Worm (Caenorhabditis elegans) whole organism, L1 larva: ENCODE data around the gene ketn-1.

ENCODE experiments used
- C16A3.4 ChIP-seq: fragments of 150-350 bp; optimal IDR thresholded peaks from 2 replicates; lab custom pipeline; 2014; ENCODE audit warnings: missing biosample characterization, missing genetic modification characterization
- alr-1 ChIP-seq: fragments of 200-800 bp; sonication (Bioruptor generic); optimal IDR thresholded peaks from 2 replicates; lab custom pipeline; 2018; ENCODE audit warnings: borderline replicate concordance, mild to moderate bottlenecking, missing genetic modification characterization, missing compliant biosample characterization
- ama-1 ChIP-seq: fragments of 150-350 bp; optimal IDR thresholded peaks from 2 replicates; lab custom pipeline; 2014
- ceh-82 ChIP-seq, 3 experiments: fragments of 150-350 bp in 1 of 3; sonication (generic microtip) in 2 of 3; optimal IDR thresholded peaks; 2 replicates each; lab custom pipeline; 2014 to 2017; ENCODE audit warnings: missing biosample characterization in 3 of 3, missing genetic modification characterization in 3 of 3
- ceh-88 ChIP-seq: fragments of 200-800 bp; sonication (Bioruptor generic); IDR thresholded peaks from 2 replicates; pipeline ENCODE4 v1.3.6; 2022; ENCODE audit warnings: missing genetic modification characterization, missing compliant biosample characterization
- ceh-90 ChIP-seq: sonication (generic microtip); optimal IDR thresholded peaks from 2 replicates; lab custom pipeline; 2016; ENCODE audit warnings: missing genetic modification characterization, missing compliant biosample characterization
- dpl-1 ChIP-seq, 3 experiments: fragments of 150-350 bp in 2 of 3; sonication (generic microtip) in 1 of 3; optimal IDR thresholded peaks; 2 replicates each; lab custom pipeline; 2014 to 2017; ENCODE audit warnings: missing biosample characterization in 3 of 3, missing genetic modification characterization in 3 of 3, missing genetic modification reagents in 3 of 3
- dsc-1 ChIP-seq: sonication (generic microtip); optimal IDR thresholded peaks from 2 replicates; lab custom pipeline; 2016; ENCODE audit warnings: mild to moderate bottlenecking, missing genetic modification characterization, missing compliant biosample characterization
- efl-1 ChIP-seq, 4 experiments: fragments of 150-350 bp; optimal IDR thresholded peaks in 3 of 4; peaks in 1 of 4; 1 replicate in 1 of 4; 2 replicates in 3 of 4; lab custom pipeline; 2014; ENCODE audit warnings: missing biosample characterization in 2 of 4, missing genetic modification characterization in 2 of 4, missing genetic modification reagents in 2 of 4
- efl-3 ChIP-seq: fragments of 200-800 bp; sonication (Bioruptor generic); optimal IDR thresholded peaks from 2 replicates; lab custom pipeline; 2018; ENCODE audit warnings: mild to moderate bottlenecking, missing genetic modification characterization, missing compliant biosample characterization
- egl-27 ChIP-seq, 2 experiments: fragments of 150-350 bp in 1 of 2; sonication (generic microtip); optimal IDR thresholded peaks; 3 replicates each; lab custom pipeline; 2017 to 2018; ENCODE audit warnings: missing biosample characterization in 2 of 2, missing genetic modification characterization in 2 of 2, missing genetic modification reagents in 2 of 2
- elt-2 ChIP-seq: sonication (generic microtip); optimal IDR thresholded peaks from 2 replicates; lab custom pipeline; 2016; ENCODE audit warnings: missing genetic modification characterization, mild to moderate bottlenecking, inconsistent platforms, missing compliant biosample characterization, missing genetic modification reagents
- elt-3 ChIP-seq, 6 experiments: fragments of 150-350 bp in 1 of 6; sonication (generic microtip); optimal IDR thresholded peaks; 2 replicates each; lab custom pipeline; 2017 to 2018; ENCODE audit warnings: missing biosample characterization in 6 of 6, missing genetic modification characterization in 6 of 6, inconsistent platforms in 1 of 6
- fkh-10 ChIP-seq: sonication (generic microtip); optimal IDR thresholded peaks from 2 replicates; lab custom pipeline; 2017; ENCODE audit warnings: missing biosample characterization, missing genetic modification reagents, missing genetic modification characterization
- fkh-4 ChIP-seq: sonication (generic microtip); optimal IDR thresholded peaks from 2 replicates; lab custom pipeline; 2016; ENCODE audit warnings: missing compliant biosample characterization, missing genetic modification characterization, borderline replicate concordance
- fkh-8 ChIP-seq: sonication (generic microtip); optimal IDR thresholded peaks from 2 replicates; lab custom pipeline; 2016; ENCODE audit warnings: mild to moderate bottlenecking, missing genetic modification characterization, missing compliant biosample characterization
- fos-1 ChIP-seq: fragments of 150-350 bp; optimal IDR thresholded peaks from 2 replicates; lab custom pipeline; 2014; ENCODE audit warnings: missing biosample characterization, missing genetic modification characterization
- grh-1 ChIP-seq: fragments of 200-800 bp; sonication (Bioruptor generic); IDR thresholded peaks from 2 replicates; pipeline ENCODE4 v1.3.6; 2022; ENCODE audit warnings: missing genetic modification reagents, missing genetic modification characterization, missing compliant biosample characterization
- hlh-4 ChIP-seq: sonication (generic microtip); optimal IDR thresholded peaks from 2 replicates; lab custom pipeline; 2016; ENCODE audit warnings: mild to moderate bottlenecking, missing genetic modification characterization, missing compliant biosample characterization
- irx-1 ChIP-seq: sonication (generic microtip); optimal IDR thresholded peaks from 2 replicates; lab custom pipeline; 2016; ENCODE audit warnings: missing genetic modification characterization, missing compliant biosample characterization
- isw-1 ChIP-seq: fragments of 200-800 bp; sonication (Bioruptor generic); IDR thresholded peaks from 2 replicates; pipeline ENCODE4 v1.3.6; 2022; ENCODE audit warnings: missing genetic modification characterization, missing compliant biosample characterization
- jun-1 ChIP-seq: fragments of 150-350 bp; optimal IDR thresholded peaks from 2 replicates; lab custom pipeline; 2014; ENCODE audit warnings: missing biosample characterization, missing genetic modification reagents, missing genetic modification characterization
- lsy-2 ChIP-seq, 2 experiments: fragments of 150-350 bp; optimal IDR thresholded peaks; 2 replicates each; lab custom pipeline; 2014; ENCODE audit warnings: missing biosample characterization in 2 of 2, missing genetic modification characterization in 2 of 2
- mdl-1 ChIP-seq, 2 experiments: fragments of 150-350 bp; optimal IDR thresholded peaks; 2 replicates each; lab custom pipeline; 2014 to 2017; ENCODE audit warnings: missing biosample characterization in 2 of 2, missing genetic modification characterization in 2 of 2, inconsistent platforms in 1 of 2
- mef-2 ChIP-seq: fragments of 150-350 bp; optimal IDR thresholded peaks from 2 replicates; lab custom pipeline; 2014; ENCODE audit warnings: missing biosample characterization, missing genetic modification characterization
- nhr-20 ChIP-seq: sonication (generic microtip); optimal IDR thresholded peaks from 2 replicates; lab custom pipeline; 2016; ENCODE audit warnings: mild to moderate bottlenecking, missing genetic modification characterization, missing compliant biosample characterization
- nhr-77 ChIP-seq: fragments of 150-350 bp; optimal IDR thresholded peaks from 2 replicates; lab custom pipeline; 2014; ENCODE audit warnings: missing biosample characterization, missing genetic modification characterization
- nhr-85 ChIP-seq: sonication (generic microtip); peaks from one replicate; lab custom pipeline; 2016; ENCODE audit warnings: missing genetic modification characterization, inconsistent platforms, missing compliant biosample characterization
- pqm-1 ChIP-seq: sonication (generic microtip); optimal IDR thresholded peaks from 3 replicates; lab custom pipeline; 2017; ENCODE audit warnings: missing biosample characterization, missing genetic modification characterization
- snpc-4 ChIP-seq: fragments of 150-350 bp; optimal IDR thresholded peaks from 2 replicates; lab custom pipeline; 2014; ENCODE audit warnings: missing biosample characterization, missing genetic modification characterization
- sup-37 ChIP-seq: fragments of 200-800 bp; sonication (Bioruptor generic); optimal IDR thresholded peaks from 2 replicates; lab custom pipeline; 2018; ENCODE audit warnings: mild to moderate bottlenecking, missing genetic modification characterization, missing compliant biosample characterization
- tbx-2 ChIP-seq: sonication (generic microtip); optimal IDR thresholded peaks from 2 replicates; lab custom pipeline; 2016; ENCODE audit warnings: missing genetic modification characterization, missing compliant biosample characterization
- unc-30 ChIP-seq: sonication (generic microtip); optimal IDR thresholded peaks from 2 replicates; lab custom pipeline; 2017; ENCODE audit warnings: missing biosample characterization, missing genetic modification characterization
- xbp-1 ChIP-seq: sonication (generic microtip); optimal IDR thresholded peaks from 2 replicates; lab custom pipeline; 2016; ENCODE audit warnings: missing genetic modification characterization, missing compliant biosample characterization
- ztf-4 ChIP-seq: fragments of 150-350 bp; optimal IDR thresholded peaks from 2 replicates; lab custom pipeline; 2014; ENCODE audit warnings: missing biosample characterization, missing genetic modification characterization

Gene ketn-1

DNA sequence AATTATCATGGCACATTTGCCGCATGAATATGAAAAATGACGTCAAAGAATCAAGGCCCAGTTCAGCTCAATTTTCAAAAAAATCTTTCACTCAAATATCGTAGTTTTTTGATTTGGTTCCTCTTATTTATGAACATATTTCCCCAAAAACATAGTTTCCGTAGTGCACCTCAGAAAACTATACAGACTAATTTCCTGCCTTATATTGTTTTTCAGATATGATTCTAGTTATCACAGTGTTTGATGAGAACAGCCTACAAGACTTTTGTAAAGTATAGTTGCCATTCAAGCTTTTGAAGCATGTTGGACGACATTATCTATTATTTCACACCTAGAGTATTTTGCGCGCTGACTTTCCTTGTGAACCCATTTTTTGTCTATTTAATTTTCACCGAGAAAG is 25.0 kb upstream of the ketn-1 start, which contains the start of gene srj-50:
srj-50 (plus strand) TSS at position 301 of the 400 bp plus-strand sequence.
- TF ChIP-seq dpl-1 (GFP tag; optimal IDR thresholded peaks at IDR 0.05; lab: Kevin White, UChicago) (no peak), hlh-4 (tag; lab: Kevin White, UChicago) (no peak), sup-37 (GFP tag; lab: Kevin White, UChicago) (no peak), nhr-77 (no peak), isw-1 (GFP tag; lab: Robert Waterston, UW) (no peak)

DNA sequence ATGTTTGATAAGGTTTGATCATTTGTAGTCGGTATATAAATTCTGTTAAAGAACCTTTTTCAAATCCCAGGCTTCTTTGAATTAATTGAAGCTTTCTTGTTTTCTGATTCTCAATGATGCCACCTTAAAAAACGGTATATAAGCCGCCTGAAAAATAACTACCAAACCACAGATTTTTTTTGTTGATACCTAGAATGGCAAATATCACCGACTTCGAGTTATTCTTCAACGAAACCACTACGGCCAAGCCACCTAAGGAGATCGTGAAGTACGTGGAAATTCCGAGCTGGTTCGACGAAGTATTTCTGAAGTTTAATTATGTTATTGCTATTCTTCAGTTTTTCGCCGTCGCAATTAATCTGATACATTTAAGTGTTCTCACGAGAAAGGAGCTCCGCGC is 23.2 kb upstream of the ketn-1 start, which contains the start of gene srw-2:
srw-2 (plus strand) TSS at position 62 of the 400 bp plus-strand sequence.
- TF ChIP-seq ceh-82 (tag; optimal IDR thresholded peaks at IDR 0.05; lab: Kevin White, UChicago) (no peak), egl-27 (tag; optimal IDR thresholded peaks at IDR 0.05; lab: Kevin White, UChicago) (no peak), ceh-88 (GFP tag; lab: Robert Waterston, UW) (no peak), dpl-1 (GFP tag; optimal IDR thresholded peaks at IDR 0.05; lab: Kevin White, UChicago) (no peak), nhr-20 (no peak), unc-30 (tag; lab: Kevin White, UChicago) (no peak)
- TF ChIP-seq, all 84 proteins: peak for 0

- peak in 2 of 3 experiments; percentile 19 to 20 for TF ChIP-seq dpl-1 (GFP tag; optimal IDR thresholded peaks at IDR 0.05; lab: Kevin White, UChicago)
- TF ChIP-seq dsc-1 (tag; lab: Kevin White, UChicago): no peak
- peak; percentile 61 to 65 for TF ChIP-seq efl-1 (optimal IDR thresholded peaks at IDR 0.05; lab: Kevin White, UChicago)
- peak in 1 of 2 experiments; percentile 92 for TF ChIP-seq efl-1 (GFP tag; optimal IDR thresholded peaks at IDR 0.05 in 1 of 2; lab: Kevin White, UChicago)
- no peak for TF ChIP-seq fkh-8 (tag; lab: Kevin White, UChicago)
Measured at ce11 chrV:2826815-2827214, 19.2 kb upstream of the ketn-1 start, which contains the start of gene T03D3.5. Gene T03D3.5 (minus strand): TSS chrV:2826835.

ce11 chrV:2825978-2826377 is 18.3 kb upstream of the ketn-1 start:
- no peak for TF ChIP-seq ama-1 (lab: Kevin White, UChicago)
- TF ChIP-seq xbp-1 (tag; lab: Kevin White, UChicago): no peak
- TF ChIP-seq irx-1 (tag; lab: Kevin White, UChicago): no peak
- no peak for TF ChIP-seq ceh-90 (tag; lab: Kevin White, UChicago)
- TF ChIP-seq fos-1 (tag; lab: Kevin White, UChicago): no peak
- no peak for TF ChIP-seq isw-1 (GFP tag; lab: Robert Waterston, UW)
- TF ChIP-seq mdl-1 (tag; optimal IDR thresholded peaks at IDR 0.05; lab: Kevin White, UChicago): no peak
- TF ChIP-seq elt-2 (tag; lab: Kevin White, UChicago): no peak
- TF ChIP-seq elt-3 (tag; optimal IDR thresholded peaks at IDR 0.05; lab: Kevin White, UChicago): no peak
- TF ChIP-seq, all 84 proteins: peak for 0

ce11 chrV:2821618-2822272 is 14.1 kb upstream of the ketn-1 start, which contains the start of gene srh-36:
Gene srh-36 (minus strand): TSS chrV:2821668.
- TF ChIP-seq snpc-4 (peak; percentile 29), ztf-4 (tag; lab: Kevin White, UChicago) (no peak), mef-2 (tag; lab: Kevin White, UChicago) (no peak)

- no peak for TF ChIP-seq irx-1 (tag; lab: Kevin White, UChicago)
- no peak for TF ChIP-seq lsy-2 (tag; optimal IDR thresholded peaks at IDR 0.05; lab: Kevin White, UChicago)
- peak; percentile 12 for TF ChIP-seq nhr-85 (tag; lab: Kevin White, UChicago)
- TF ChIP-seq C16A3.4 (tag; lab: Kevin White, UChicago): no peak
- TF ChIP-seq, all 84 proteins: peak for 1
Measured at ce11 chrV:2818117-2818516, 10.5 kb upstream of the ketn-1 start, which contains the start of gene srt-34. Gene srt-34 (minus strand): TSS chrV:2818217.

DNA sequence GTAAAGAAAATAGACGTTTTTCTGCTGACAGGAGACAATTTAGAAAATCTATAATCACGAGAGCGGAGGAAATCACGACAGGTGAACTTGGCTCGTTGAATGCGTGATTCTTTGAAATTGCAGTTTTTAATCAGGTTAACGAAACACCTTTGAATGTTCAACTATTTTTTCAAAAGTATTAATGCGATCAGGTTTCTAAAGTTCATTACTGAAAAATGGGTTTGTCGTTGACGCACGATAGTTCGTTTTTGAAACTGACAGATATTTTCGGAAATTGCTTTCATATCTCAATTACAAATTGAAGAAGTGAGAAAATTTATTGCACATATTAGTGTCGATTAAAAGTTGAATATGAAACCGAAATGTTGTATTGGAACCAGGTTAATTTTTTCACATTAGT is 8.3 kb upstream of the ketn-1 start, which contains the start of gene F54E2.5:
F54E2.5 (minus strand) TSS at position 101 of the 400 bp plus-strand sequence.
- no peak for TF ChIP-seq ztf-4 (tag; lab: Kevin White, UChicago)
- no peak for TF ChIP-seq fkh-4
- TF ChIP-seq efl-1 (optimal IDR thresholded peaks at IDR 0.05; lab: Kevin White, UChicago): no peak
- TF ChIP-seq efl-1 (GFP tag; optimal IDR thresholded peaks at IDR 0.05 in 1 of 2; lab: Kevin White, UChicago): peak in 1 of 2 experiments; percentile 2
- no peak for TF ChIP-seq tbx-2 (tag; lab: Kevin White, UChicago)
- TF ChIP-seq alr-1 (tag; lab: Kevin White, UChicago): no peak
- TF ChIP-seq jun-1: no peak
- TF ChIP-seq isw-1 (GFP tag; lab: Robert Waterston, UW): no peak
- TF ChIP-seq hlh-4 (tag; lab: Kevin White, UChicago): peak; percentile 31
- TF ChIP-seq nhr-20: no peak
- no peak for TF ChIP-seq grh-1 (GFP tag; lab: Robert Waterston, UW)
- TF ChIP-seq efl-3 (GFP tag; lab: Kevin White, UChicago): no peak
- TF ChIP-seq fkh-10 (GFP tag; lab: Kevin White, UChicago): no peak
- TF ChIP-seq pqm-1 (tag; lab: Kevin White, UChicago): no peak
